Fruit fly (Drosophila melanogaster) S2 (cell line): ENCODE data around the gene CG33969.

Experiments
- CG8478 ChIP-seq: fragments of >200 bp; optimal IDR thresholded peaks from 2 replicates; lab custom pipeline; 2018
- CTCF ChIP-seq, 2 experiments: fragments of >200 bp; optimal IDR thresholded peaks; 2 replicates each; lab custom pipeline; 2018

DNA sequence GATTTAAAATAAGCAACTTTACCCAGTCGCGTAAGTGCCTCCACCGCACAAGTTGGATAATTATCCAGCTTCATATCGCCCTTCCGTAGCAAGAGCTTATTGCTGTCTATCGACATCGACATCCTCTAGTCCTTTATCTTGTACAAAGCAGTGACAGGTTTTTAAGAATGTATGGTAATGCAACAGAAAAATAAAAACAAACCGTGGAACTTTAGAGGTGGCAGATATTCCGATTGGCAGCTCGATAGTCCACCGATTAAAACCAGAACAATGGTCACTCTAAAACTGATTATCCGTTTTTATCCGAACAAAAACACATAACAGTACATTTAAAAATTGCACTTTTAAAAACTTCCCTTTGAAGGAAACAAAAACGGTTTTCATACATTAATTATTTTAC is 34.1 kb upstream of the CG33969 start, which contains the start of gene CG5274:
- TF ChIP-seq CG8478 (lab: Kevin White, UChicago) (no peak), CTCF (optimal IDR thresholded peaks at IDR 0.05; lab: Kevin White, UChicago) (no peak)
